Fruit fly (Drosophila melanogaster): Measurements from ENCODE around the gene PolG1.

- TF ChIP-seq pan (optimal IDR thresholded peaks at IDR 0.05), result no peak
- TF ChIP-seq psq (optimal IDR thresholded peaks at IDR 0.05), result no peak
- no peak for TF ChIP-seq usp (GFP tag; optimal IDR thresholded peaks at IDR 0.05)
Observed at dm6 chr2L:13813156-13813555, 14.4 kb downstream of the PolG1 start, which contains the start of gene CG16888.
